Worm (Caenorhabditis elegans) whole organism, L4/young adult: ENCODE data around the gene nhl-1.

Experiments
- W03F9.2 ChIP-seq: fragments of 150-350 bp; optimal IDR thresholded peaks from 2 replicates; lab custom pipeline; 2014; ENCODE audit warnings: missing biosample characterization, missing genetic modification characterization
- dao-5 ChIP-seq: sonication (generic microtip); optimal IDR thresholded peaks from 2 replicates; lab custom pipeline; 2016; ENCODE audit warnings: missing genotype, missing genetic modification characterization, moderate library complexity, missing compliant biosample characterization
- him-1 ChIP-seq: sonication (generic microtip); optimal IDR thresholded peaks from 2 replicates; lab custom pipeline; 2016; ENCODE audit warnings: missing genotype, missing genetic modification reagents, missing genetic modification characterization, missing compliant biosample characterization

DNA sequence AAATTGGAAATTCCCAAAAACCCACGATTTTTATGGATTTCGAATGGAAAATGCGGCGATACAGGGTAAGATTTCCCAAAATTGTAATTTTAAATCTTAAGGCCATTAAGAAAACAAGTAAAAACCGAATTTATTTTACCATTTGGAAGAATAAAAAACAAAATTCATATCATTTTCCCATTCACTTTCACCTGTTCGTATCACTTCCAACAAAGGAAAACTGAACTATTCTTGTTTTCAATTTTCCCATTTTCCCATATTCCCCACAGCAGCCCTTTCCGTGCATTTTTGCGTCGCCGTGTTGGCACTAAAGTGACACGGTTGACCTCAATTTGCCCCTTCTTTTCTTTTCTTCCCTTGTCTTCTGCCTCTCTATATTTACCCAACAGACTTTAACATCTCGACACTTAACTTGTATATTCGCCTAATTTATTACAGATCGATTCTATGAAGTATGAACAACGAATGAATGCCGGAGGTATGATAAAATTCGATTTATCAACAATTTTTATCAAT lies 27.9 kb downstream of the nhl-1 start, which contains the start of gene sec-16A.1:
- TF ChIP-seq him-1 (tag; lab: Kevin White, UChicago) (no peak), dao-5 (tag; lab: Kevin White, UChicago) (no peak), W03F9.2 (no peak)
